Worm (Caenorhabditis elegans) whole organism, L1 larva: ENCODE results near the gene nca-2.

Source experiments
- C04F5.9 ChIP-seq: sonication (generic microtip); optimal IDR thresholded peaks from 2 replicates; lab custom pipeline; 2016; ENCODE audit warnings: missing genetic modification characterization, missing compliant biosample characterization
- ama-1 ChIP-seq: fragments of 150-350 bp; optimal IDR thresholded peaks from 2 replicates; lab custom pipeline; 2014
- ceh-88 ChIP-seq: fragments of 200-800 bp; sonication (Bioruptor generic); IDR thresholded peaks from 2 replicates; pipeline ENCODE4 v1.3.6; 2022; ENCODE audit warnings: missing genetic modification characterization, missing compliant biosample characterization
- elt-3 ChIP-seq, 6 experiments: fragments of 150-350 bp in 1 of 6; sonication (generic microtip); optimal IDR thresholded peaks; 2 replicates each; lab custom pipeline; 2017 to 2018; ENCODE audit warnings: missing biosample characterization in 6 of 6, missing genetic modification characterization in 6 of 6, inconsistent platforms in 1 of 6
- fos-1 ChIP-seq: fragments of 150-350 bp; optimal IDR thresholded peaks from 2 replicates; lab custom pipeline; 2014; ENCODE audit warnings: missing biosample characterization, missing genetic modification characterization
- hlh-4 ChIP-seq: sonication (generic microtip); optimal IDR thresholded peaks from 2 replicates; lab custom pipeline; 2016; ENCODE audit warnings: mild to moderate bottlenecking, missing genetic modification characterization, missing compliant biosample characterization
- mep-1 ChIP-seq: fragments of 150-350 bp; optimal IDR thresholded peaks from 2 replicates; lab custom pipeline; 2014; ENCODE audit warnings: missing biosample characterization, missing genetic modification characterization
- nhr-12 ChIP-seq: sonication (generic microtip); optimal IDR thresholded peaks from 2 replicates; lab custom pipeline; 2017; ENCODE audit warnings: missing biosample characterization, missing genetic modification characterization
- nhr-20 ChIP-seq: sonication (generic microtip); optimal IDR thresholded peaks from 2 replicates; lab custom pipeline; 2016; ENCODE audit warnings: mild to moderate bottlenecking, missing genetic modification characterization, missing compliant biosample characterization
- zag-1 ChIP-seq: fragments of 150-350 bp; optimal IDR thresholded peaks from 2 replicates; lab custom pipeline; 2014; ENCODE audit warnings: missing biosample characterization, missing genetic modification characterization
- ztf-4 ChIP-seq: fragments of 150-350 bp; optimal IDR thresholded peaks from 2 replicates; lab custom pipeline; 2014; ENCODE audit warnings: missing biosample characterization, missing genetic modification characterization

- TF ChIP-seq mep-1 (tag; lab: Kevin White, UChicago) (no peak), ztf-4 (tag; lab: Kevin White, UChicago) (no peak), C04F5.9 (no peak), ceh-88 (GFP tag; lab: Robert Waterston, UW) (no peak), ama-1 (lab: Kevin White, UChicago) (no peak), zag-1 (tag; lab: Kevin White, UChicago) (no peak), fos-1 (tag; lab: Kevin White, UChicago) (no peak), nhr-20 (no peak), elt-3 (tag; optimal IDR thresholded peaks at IDR 0.05; lab: Kevin White, UChicago) (no peak), hlh-4 (no peak), nhr-12 (tag; lab: Kevin White, UChicago) (no peak)
Observed at ce11 chrIII:4962393-4962792, 3.0 kb upstream of the nca-2 start, which contains the start of gene vps-22.
